Worm (Caenorhabditis elegans): ENCODE results near the gene F53C11.5.

DNA sequence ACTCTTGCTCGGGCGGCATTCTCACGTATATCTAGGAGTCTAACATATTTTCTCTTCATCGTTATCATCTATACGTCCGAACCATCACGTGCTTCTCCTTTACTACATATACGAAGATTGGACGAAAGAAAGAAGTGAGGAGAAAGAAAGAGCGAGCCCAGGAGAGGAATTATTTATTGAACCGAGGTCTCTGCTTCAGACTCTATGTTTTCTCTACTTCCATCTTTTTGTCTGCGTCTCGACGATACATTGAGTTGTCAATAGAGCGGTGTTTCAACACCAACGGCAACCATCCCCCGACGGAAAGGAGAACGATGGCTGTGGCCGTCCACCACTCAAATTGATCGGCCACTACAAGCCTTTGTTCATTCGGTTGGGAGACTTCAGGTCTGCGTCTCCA lies 2.0 kb downstream of the F53C11.5 start:
- TF ChIP-seq nhr-11 (tag; optimal IDR thresholded peaks at IDR 0.05) (peak; percentile 96), fos-1 (tag; optimal IDR thresholded peaks at IDR 0.05) (no peak), aly-2 (tag; optimal IDR thresholded peaks at IDR 0.05) (no peak), mxl-2 (GFP tag; conservative IDR thresholded peaks at IDR 0.05) (no peak), attf-4 (tag; optimal IDR thresholded peaks at IDR 0.05) (peak; percentile 7), F10B5.3 (tag; optimal IDR thresholded peaks at IDR 0.05) (peak; percentile 33), nhr-237 (tag; optimal IDR thresholded peaks at IDR 0.05) (no peak), ztf-11 (tag; optimal IDR thresholded peaks at IDR 0.05) (no peak), ceh-82 (tag; optimal IDR thresholded peaks at IDR 0.05) (no peak), rbr-2 (tag; optimal IDR thresholded peaks at IDR 0.05) (peak; percentile 77), egl-27 (tag; optimal IDR thresholded peaks at IDR 0.05) (no peak), R02D3.7 (tag; optimal IDR thresholded peaks at IDR 0.05) (no peak)
